Worm (Caenorhabditis elegans) whole organism, young adult: ENCODE results near the gene cdr-3.

Source experiments
- B0035.1 ChIP-seq: sonication (generic microtip); optimal IDR thresholded peaks from 2 replicates; lab custom pipeline; 2016; ENCODE audit warnings: missing genetic modification characterization, mild to moderate bottlenecking, missing compliant biosample characterization, missing genotype, missing genetic modification reagents
- C06A6.2 ChIP-seq: fragments of 200-800 bp; sonication (Bioruptor generic); conservative IDR thresholded peaks from 2 replicates; pipeline ENCODE4 v1.3.6; 2022; ENCODE audit warnings: missing genetic modification characterization, missing compliant biosample characterization
- D2030.7 ChIP-seq: fragments of 200-800 bp; sonication (Bioruptor generic); IDR thresholded peaks from 2 replicates; pipeline ENCODE4 v1.3.6; 2022; ENCODE audit warnings: missing genetic modification reagents, missing genetic modification characterization, missing compliant biosample characterization
- F57A8.1 ChIP-seq: fragments of 200-800 bp; sonication (Bioruptor generic); optimal IDR thresholded peaks from 2 replicates; lab custom pipeline; 2018; ENCODE audit warnings: mild to moderate bottlenecking, missing genetic modification characterization, moderate library complexity, missing compliant biosample characterization
- Y79H2A.3 ChIP-seq: fragments of 200-800 bp; sonication (Bioruptor generic); conservative IDR thresholded peaks from 2 replicates; pipeline ENCODE4 v1.3.6; 2022; ENCODE audit warnings: missing genetic modification reagents, missing genetic modification characterization, missing compliant biosample characterization
- ama-1 ChIP-seq, 3 experiments: fragments of 150-350 bp in 1 of 3; sonication (generic microtip) in 2 of 3; optimal IDR thresholded peaks; 2 replicates each; lab custom pipeline; 2014 to 2018; ENCODE audit warnings: missing biosample characterization in 2 of 3, missing genetic modification characterization in 2 of 3, missing genetic modification reagents in 2 of 3
- aptf-2 ChIP-seq: fragments of 200-800 bp; sonication (Bioruptor generic); conservative IDR thresholded peaks from 2 replicates; pipeline ENCODE4 v1.3.6; 2022; ENCODE audit warnings: missing genetic modification reagents, missing genetic modification characterization, missing compliant biosample characterization
- aptf-3 ChIP-seq: fragments of 200-800 bp; sonication (Bioruptor generic); IDR thresholded peaks from 2 replicates; pipeline ENCODE4 v1.3.6; 2022; ENCODE audit warnings: missing genetic modification characterization, missing compliant biosample characterization
- attf-3 ChIP-seq: fragments of 200-800 bp; sonication (Bioruptor generic); conservative IDR thresholded peaks from 2 replicates; pipeline ENCODE4 v1.3.6; 2022; ENCODE audit warnings: missing genetic modification reagents, missing genetic modification characterization, missing compliant biosample characterization
- attf-5 ChIP-seq: fragments of 200-800 bp; sonication (Bioruptor generic); optimal IDR thresholded peaks from 2 replicates; lab custom pipeline; 2018; ENCODE audit warnings: mild to moderate bottlenecking, missing genetic modification characterization, missing compliant biosample characterization
- ccch-3 ChIP-seq: fragments of 200-800 bp; sonication (Bioruptor generic); optimal IDR thresholded peaks from 2 replicates; lab custom pipeline; 2018; ENCODE audit warnings: mild to moderate bottlenecking, missing genetic modification characterization, missing compliant biosample characterization
- cebp-2 ChIP-seq: fragments of 200-800 bp; sonication (Bioruptor generic); IDR thresholded peaks from 2 replicates; pipeline ENCODE4 v1.3.6; 2022; ENCODE audit warnings: missing genetic modification characterization, missing compliant biosample characterization
- ceh-40 ChIP-seq: fragments of 200-800 bp; sonication (Bioruptor generic); IDR thresholded peaks from 2 replicates; pipeline ENCODE4 v1.3.6; 2022; ENCODE audit warnings: missing genetic modification characterization, missing compliant biosample characterization
- chd-7 ChIP-seq: sonication (generic microtip); optimal IDR thresholded peaks from 2 replicates; lab custom pipeline; 2016; ENCODE audit warnings: mild to moderate bottlenecking, missing genetic modification characterization, moderate library complexity, missing compliant biosample characterization
- dox-1 ChIP-seq: fragments of 200-800 bp; sonication (Bioruptor generic); IDR thresholded peaks from 2 replicates; pipeline ENCODE4 v1.3.6; 2022; ENCODE audit warnings: missing genetic modification reagents, missing genetic modification characterization, missing compliant biosample characterization
- egl-44 ChIP-seq: fragments of 200-800 bp; sonication (Bioruptor generic); IDR thresholded peaks from 2 replicates; pipeline ENCODE4 v1.3.6; 2022; ENCODE audit warnings: missing genetic modification reagents, missing genetic modification characterization, missing compliant biosample characterization
- fkh-3 ChIP-seq: sonication (generic microtip); optimal IDR thresholded peaks from 2 replicates; lab custom pipeline; 2016; ENCODE audit warnings: mild to moderate bottlenecking, missing genetic modification characterization, missing compliant biosample characterization
- gei-17 ChIP-seq: fragments of 200-800 bp; sonication (Bioruptor generic); optimal IDR thresholded peaks from 2 replicates; lab custom pipeline; 2018; ENCODE audit warnings: mild to moderate bottlenecking, missing genetic modification characterization, missing compliant biosample characterization
- him-1 ChIP-seq: sonication (generic microtip); optimal IDR thresholded peaks from 2 replicates; lab custom pipeline; 2016; ENCODE audit warnings: missing genotype, missing genetic modification reagents, missing genetic modification characterization, missing compliant biosample characterization
- hlh-12 ChIP-seq: sonication (generic microtip); optimal IDR thresholded peaks from 2 replicates; lab custom pipeline; 2016; ENCODE audit warnings: missing genetic modification characterization, missing compliant biosample characterization
- hrde-1 ChIP-seq: sonication (generic microtip); optimal IDR thresholded peaks from 2 replicates; lab custom pipeline; 2016; ENCODE audit warnings: missing genetic modification characterization, mild to moderate bottlenecking, missing compliant biosample characterization, moderate library complexity, missing genotype, missing genetic modification reagents, borderline replicate concordance
- lag-1 ChIP-seq: fragments of 200-800 bp; sonication (Bioruptor generic); IDR thresholded peaks from 2 replicates; pipeline ENCODE4 v1.3.6; 2022; ENCODE audit warnings: missing genetic modification reagents, missing genetic modification characterization, missing compliant biosample characterization
- madf-3 ChIP-seq: fragments of 200-800 bp; sonication (Bioruptor generic); IDR thresholded peaks from 2 replicates; pipeline ENCODE4 v1.3.6; 2022; ENCODE audit warnings: missing genetic modification reagents, missing genetic modification characterization, missing compliant biosample characterization
- madf-6 ChIP-seq: fragments of 200-800 bp; sonication (Bioruptor generic); IDR thresholded peaks from 2 replicates; pipeline ENCODE4 v1.3.6; 2022; ENCODE audit warnings: missing genetic modification reagents, missing genetic modification characterization, missing compliant biosample characterization
- mcd-1 ChIP-seq: fragments of 200-800 bp; sonication (Bioruptor generic); IDR thresholded peaks from 2 replicates; pipeline ENCODE4 v1.3.6; 2022; ENCODE audit warnings: missing genetic modification reagents, missing genetic modification characterization, missing compliant biosample characterization
- nfya-1 ChIP-seq: sonication (generic microtip); optimal IDR thresholded peaks from 2 replicates; lab custom pipeline; 2017; ENCODE audit warnings: antibody characterized with exemption, missing compliant biosample characterization, missing genetic modification characterization, borderline replicate concordance; ENCODE audit not compliant: insufficient read depth
- nhr-80 ChIP-seq: sonication (generic microtip); optimal IDR thresholded peaks from 2 replicates; lab custom pipeline; 2016; ENCODE audit warnings: missing genetic modification characterization, missing compliant biosample characterization
- pha-4 ChIP-seq: fragments of 150-350 bp; sonication (generic microtip); optimal IDR thresholded peaks from 2 replicates; lab custom pipeline; 2014; ENCODE audit warnings: missing biosample characterization, missing genetic modification reagents, missing genetic modification characterization
- repo-1 ChIP-seq: sonication (generic microtip); optimal IDR thresholded peaks from 2 replicates; lab custom pipeline; 2017; ENCODE audit warnings: mild to moderate bottlenecking, missing genetic modification characterization, missing compliant biosample characterization
- rpc-1 ChIP-seq, 2 experiments: fragments of 150-350 bp in 1 of 2; sonication (generic microtip) in 1 of 2; optimal IDR thresholded peaks; 2 replicates each; lab custom pipeline; 2014 to 2018; ENCODE audit warnings: missing biosample characterization in 1 of 2, missing genetic modification characterization in 1 of 2, missing genetic modification reagents in 1 of 2, missing genotype in 1 of 2
- snpc-3.4 ChIP-seq: sonication (generic microtip); optimal IDR thresholded peaks from 2 replicates; lab custom pipeline; 2017; ENCODE audit warnings: missing genetic modification characterization, mild to moderate bottlenecking, missing compliant biosample characterization, antibody characterized with exemption, moderate library complexity, missing genotype, missing genetic modification reagents
- snpc-4 ChIP-seq, 5 experiments: fragments of 150-350 bp in 1 of 5; sonication (generic microtip) in 4 of 5; optimal IDR thresholded peaks; 2 replicates each; lab custom pipeline; 2014 to 2018; ENCODE audit warnings: missing genetic modification characterization in 5 of 5, missing biosample characterization in 3 of 5, antibody characterized with exemption in 2 of 5, mild to moderate bottlenecking in 2 of 5, missing compliant biosample characterization in 2 of 5, missing genotype in 2 of 5, moderate library complexity in 2 of 5, missing genetic modification reagents in 1 of 5
- tbx-9 ChIP-seq: sonication (generic microtip); optimal IDR thresholded peaks from 2 replicates; lab custom pipeline; 2016; ENCODE audit warnings: borderline replicate concordance, missing genetic modification characterization, inconsistent platforms, missing compliant biosample characterization
- tlf-1 ChIP-seq: fragments of 200-800 bp; sonication (Bioruptor generic); optimal IDR thresholded peaks from 2 replicates; lab custom pipeline; 2018; ENCODE audit warnings: mild to moderate bottlenecking, missing genetic modification characterization, missing compliant biosample characterization
- xnd-1 ChIP-seq: sonication (generic microtip); optimal IDR thresholded peaks from 2 replicates; lab custom pipeline; 2016; ENCODE audit warnings: missing genotype, missing genetic modification reagents, missing genetic modification characterization, missing compliant biosample characterization
- ztf-26 ChIP-seq: sonication (generic microtip); optimal IDR thresholded peaks from 2 replicates; lab custom pipeline; 2017; ENCODE audit warnings: missing genetic modification characterization, missing compliant biosample characterization
- ztf-28 ChIP-seq: fragments of 200-800 bp; sonication (Bioruptor generic); IDR thresholded peaks from 2 replicates; pipeline ENCODE4 v1.3.6; 2022; ENCODE audit warnings: missing genetic modification reagents, missing genetic modification characterization, missing compliant biosample characterization
- ztf-3 ChIP-seq: fragments of 200-800 bp; sonication (Bioruptor generic); optimal IDR thresholded peaks from 2 replicates; lab custom pipeline; 2018; ENCODE audit warnings: mild to moderate bottlenecking, missing genetic modification characterization, missing compliant biosample characterization

cdr-3 gene

ce11 chrV:12441420-12441819, 24.2 kb upstream of the cdr-3 start, which contains the start of gene pals-37:
pals-37 (minus strand) TSS chrV:12441520.
- TF ChIP-seq ztf-28 (GFP tag; lab: Robert Waterston, UW): no peak
- TF ChIP-seq, all 124 proteins: peak for 0

- TF ChIP-seq attf-3: no peak
- TF ChIP-seq fkh-3 (tag; lab: Kevin White, UChicago): no peak
- TF ChIP-seq him-1: no peak
- TF ChIP-seq B0035.1 (tag; lab: Kevin White, UChicago): no peak
- TF ChIP-seq mcd-1: no peak
- TF ChIP-seq aptf-3 (GFP tag; lab: Robert Waterston, UW): no peak
- TF ChIP-seq Y79H2A.3 (GFP tag; lab: Robert Waterston, UW): no peak
- TF ChIP-seq attf-5 (GFP tag; lab: Kevin White, UChicago): no peak
- no peak for TF ChIP-seq madf-6
These were observed 16.5 kb upstream of the cdr-3 start, which contains the start of gene srh-25 for ce11 chrV:12433717-12434116. srh-25 (minus strand) TSS chrV:12433817.

- TF ChIP-seq tlf-1: no peak
- no peak for TF ChIP-seq pha-4 (tag; lab: Kevin White, UChicago)
- no peak for TF ChIP-seq madf-3
- no peak for TF ChIP-seq egl-44 (GFP tag; lab: Robert Waterston, UW)
- TF ChIP-seq snpc-4 (GFP tag; optimal IDR thresholded peaks at IDR 0.05; lab: Kevin White, UChicago): no peak
- TF ChIP-seq snpc-4 (tag; optimal IDR thresholded peaks at IDR 0.05; lab: Kevin White, UChicago): no peak
- TF ChIP-seq xnd-1 (tag; lab: Kevin White, UChicago): no peak
- no peak for TF ChIP-seq chd-7 (tag; lab: Kevin White, UChicago)
- TF ChIP-seq F57A8.1: no peak
- TF ChIP-seq rpc-1 (optimal IDR thresholded peaks at IDR 0.05; lab: Kevin White, UChicago): no peak
- TF ChIP-seq rpc-1 (tag; optimal IDR thresholded peaks at IDR 0.05; lab: Kevin White, UChicago): no peak
- TF ChIP-seq dox-1 (GFP tag; lab: Robert Waterston, UW): no peak
- TF ChIP-seq gei-17 (GFP tag; lab: Kevin White, UChicago): no peak
- no peak for TF ChIP-seq ceh-40
- no peak for TF ChIP-seq nhr-80 (tag; lab: Kevin White, UChicago)
- TF ChIP-seq tbx-9: no peak
These were observed 15.9 kb upstream of the cdr-3 start for ce11 chrV:12433105-12433504.

- no peak for TF ChIP-seq ztf-3 (GFP tag; lab: Kevin White, UChicago)
- TF ChIP-seq lag-1 (GFP tag; lab: Robert Waterston, UW): no peak
- TF ChIP-seq ama-1 (optimal IDR thresholded peaks at IDR 0.05; lab: Kevin White, UChicago): no peak
- no peak for TF ChIP-seq ama-1 (GFP tag; optimal IDR thresholded peaks at IDR 0.05; lab: Kevin White, UChicago)
- TF ChIP-seq repo-1 (tag; lab: Kevin White, UChicago): no peak
- no peak for TF ChIP-seq aptf-2 (GFP tag; lab: Robert Waterston, UW)
- no peak for TF ChIP-seq nhr-80 (tag; lab: Kevin White, UChicago)
- TF ChIP-seq tbx-9: no peak
- TF ChIP-seq hrde-1 (tag; lab: Kevin White, UChicago): no peak
- TF ChIP-seq ccch-3 (GFP tag; lab: Kevin White, UChicago): no peak
- no peak for TF ChIP-seq snpc-3.4 (tag; lab: Kevin White, UChicago)
- no peak for TF ChIP-seq gei-17 (GFP tag; lab: Kevin White, UChicago)
- no peak for TF ChIP-seq nfya-1
- TF ChIP-seq F57A8.1: no peak
- no peak for TF ChIP-seq D2030.7 (GFP tag; lab: Robert Waterston, UW)
- TF ChIP-seq cebp-2 (GFP tag; lab: Robert Waterston, UW): no peak
- no peak for TF ChIP-seq C06A6.2 (GFP tag; lab: Robert Waterston, UW)
- TF ChIP-seq ztf-26 (tag; lab: Kevin White, UChicago): no peak
- TF ChIP-seq hlh-12 (tag; lab: Kevin White, UChicago): no peak
These were observed 14.9 kb upstream of the cdr-3 start, which contains the start of gene C54D10.13 for ce11 chrV:12432111-12432510. C54D10.13 (minus strand) TSS chrV:12432289.
